Fruit fly (Drosophila melanogaster) whole organism, embryonic: ENCODE data around the gene Fum1.
A peak's percentile ranks its signal among the peaks of the same experiment; 100 is the strongest.

ENCODE experiments used
- Atf6 ChIP-seq: fragments of 200-800 bp; sonication (Bioruptor generic); IDR thresholded peaks from 2 replicates; pipeline ENCODE4 v1.3.6; 2022; ENCODE audit warnings: missing biosample characterization, missing genetic modification characterization
- C15 ChIP-seq: fragments of 200-800 bp; sonication (Bioruptor generic); IDR thresholded peaks from 3 replicates; pipeline ENCODE4 v1.3.6; 2022; ENCODE audit warnings: missing biosample characterization, missing genetic modification characterization
- CG10462 ChIP-seq: fragments of 200-800 bp; sonication (Bioruptor generic); optimal IDR thresholded peaks from 2 replicates; lab custom pipeline; 2016; ENCODE audit warnings: missing biosample characterization, missing genetic modification characterization
- CG10543 ChIP-seq: fragments of 200-800 bp; sonication (Bioruptor generic); optimal IDR thresholded peaks from 3 replicates; lab custom pipeline; 2017; ENCODE audit warnings: missing biosample characterization, mild to moderate bottlenecking, missing genetic modification characterization, moderate library complexity
- CG11093 ChIP-seq: fragments of 200-800 bp; sonication (Bioruptor generic); IDR thresholded peaks from 3 replicates; pipeline ENCODE4 v1.3.6; 2022; ENCODE audit warnings: missing biosample characterization, missing genetic modification characterization
- CG11696 ChIP-seq: fragments of 200-800 bp; sonication (Bioruptor generic); IDR thresholded peaks from 2 replicates; pipeline ENCODE4 v1.3.6; 2022; ENCODE audit warnings: missing biosample characterization, missing genetic modification characterization
- CG12236 ChIP-seq: fragments of 200-800 bp; sonication (Bioruptor generic); optimal IDR thresholded peaks from 2 replicates; lab custom pipeline; 2016; ENCODE audit warnings: missing biosample characterization, missing genetic modification characterization
- CG12299 ChIP-seq: fragments of 200-800 bp; sonication (Bioruptor generic); optimal IDR thresholded peaks from 2 replicates; lab custom pipeline; 2018; ENCODE audit warnings: missing biosample characterization, mild to moderate bottlenecking, missing genetic modification characterization
- CG1233 ChIP-seq: fragments of 200-800 bp; sonication (Bioruptor generic); optimal IDR thresholded peaks from 4 replicates; lab custom pipeline; 2018; ENCODE audit warnings: missing biosample characterization, mild to moderate bottlenecking, missing genetic modification characterization
- CG13894 ChIP-seq: fragments of 200-800 bp; sonication (Bioruptor generic); optimal IDR thresholded peaks from 3 replicates; lab custom pipeline; 2018; ENCODE audit warnings: missing biosample characterization, mild to moderate bottlenecking, missing genetic modification characterization, moderate library complexity
- CG14050 ChIP-seq: fragments of 200-800 bp; sonication (Bioruptor generic); IDR thresholded peaks from 3 replicates; pipeline ENCODE4 v1.3.6; 2022; ENCODE audit warnings: missing biosample characterization, missing genetic modification characterization
- CG14441 ChIP-seq: fragments of 200-800 bp; sonication (Bioruptor generic); IDR thresholded peaks from 2 replicates; pipeline ENCODE4 v1.3.6; 2022; ENCODE audit warnings: missing biosample characterization, missing genetic modification characterization
- CG16815 ChIP-seq: fragments of 200-800 bp; sonication (Bioruptor generic); optimal IDR thresholded peaks from 3 replicates; lab custom pipeline; 2017; ENCODE audit warnings: missing biosample characterization, mild to moderate bottlenecking, missing genetic modification characterization
- CG17328 ChIP-seq: fragments of 200-800 bp; sonication (Bioruptor generic); IDR thresholded peaks from 2 replicates; pipeline ENCODE4 v1.3.6; 2022; ENCODE audit warnings: missing biosample characterization, missing genetic modification characterization
- CG17802 ChIP-seq: fragments of 200-800 bp; sonication (Bioruptor generic); optimal IDR thresholded peaks from 2 replicates; lab custom pipeline; 2018; ENCODE audit warnings: missing biosample characterization, mild to moderate bottlenecking, missing genetic modification characterization, moderate library complexity
- CG2116 ChIP-seq: fragments of 200-800 bp; sonication (Bioruptor generic); optimal IDR thresholded peaks from 3 replicates; lab custom pipeline; 2018; ENCODE audit warnings: missing biosample characterization, mild to moderate bottlenecking, missing genetic modification characterization
- CG31365 ChIP-seq: fragments of 200-800 bp; sonication (Bioruptor generic); optimal IDR thresholded peaks from 2 replicates; lab custom pipeline; 2018; ENCODE audit warnings: missing biosample characterization, mild to moderate bottlenecking, missing genetic modification characterization
- CG8290 ChIP-seq, 3 experiments: fragments of 200-800 bp; sonication (Bioruptor generic); optimal IDR thresholded peaks; 2 replicates each; lab custom pipeline; 2016 to 2019; ENCODE audit warnings: missing biosample characterization in 3 of 3, missing genetic modification characterization in 3 of 3, mild to moderate bottlenecking in 2 of 3, moderate library complexity in 1 of 3
- CG8765 ChIP-seq: fragments of 200-800 bp; sonication (Bioruptor generic); IDR thresholded peaks from 2 replicates; pipeline ENCODE4 v1.3.6; 2022; ENCODE audit warnings: missing biosample characterization, missing genetic modification characterization
- CG9215 ChIP-seq: fragments of 200-800 bp; sonication (Bioruptor generic); IDR thresholded peaks from 2 replicates; pipeline ENCODE4 v1.3.6; 2022; ENCODE audit warnings: missing biosample characterization, missing genetic modification characterization
- CG9876 ChIP-seq: fragments of 200-800 bp; sonication (Bioruptor generic); optimal IDR thresholded peaks from 2 replicates; lab custom pipeline; 2016; ENCODE audit warnings: missing biosample characterization, missing genetic modification characterization
- D19A ChIP-seq: fragments of 200-800 bp; optimal IDR thresholded peaks from 3 replicates; lab custom pipeline; 2019; ENCODE audit warnings: missing biosample characterization, mild to moderate bottlenecking, missing genetic modification characterization, moderate library complexity
- Dfd ChIP-seq, 2 experiments: fragments of >200 bp; optimal IDR thresholded peaks; 2 replicates each; lab custom pipeline; 2017; ENCODE audit warnings: missing biosample characterization in 2 of 2, missing genetic modification characterization in 2 of 2
- Dip2 ChIP-seq: fragments of 200-800 bp; sonication (Bioruptor generic); IDR thresholded peaks from 2 replicates; pipeline ENCODE4 v1.3.6; 2022; ENCODE audit warnings: missing biosample characterization, missing genetic modification characterization
- Doc2 ChIP-seq: fragments of 200-800 bp; sonication (Bioruptor generic); IDR thresholded peaks from 2 replicates; pipeline ENCODE4 v1.3.6; 2022; ENCODE audit warnings: missing biosample characterization, missing genetic modification characterization
- Dp ChIP-seq: fragments of 200-800 bp; sonication (Bioruptor generic); optimal IDR thresholded peaks from 2 replicates; lab custom pipeline; 2018; ENCODE audit warnings: missing biosample characterization, mild to moderate bottlenecking, missing genetic modification characterization, moderate library complexity
- HmgZ ChIP-seq: fragments of 200-800 bp; sonication (Bioruptor generic); optimal IDR thresholded peaks from 2 replicates; lab custom pipeline; 2018; ENCODE audit warnings: missing biosample characterization, mild to moderate bottlenecking, missing genetic modification characterization
- Hmx ChIP-seq: fragments of 200-800 bp; sonication (Bioruptor generic); optimal IDR thresholded peaks from 2 replicates; lab custom pipeline; 2016; ENCODE audit warnings: missing biosample characterization, missing genetic modification characterization
- Jarid2 ChIP-seq: fragments of 200-800 bp; sonication (Bioruptor generic); optimal IDR thresholded peaks from 3 replicates; lab custom pipeline; 2017; ENCODE audit warnings: mild to moderate bottlenecking, missing biosample characterization, missing genetic modification reagents, missing genetic modification characterization
- MESR4 ChIP-seq: fragments of 200-800 bp; sonication (Bioruptor generic); optimal IDR thresholded peaks from 2 replicates; lab custom pipeline; 2018; ENCODE audit warnings: missing biosample characterization, mild to moderate bottlenecking, missing genetic modification characterization, moderate library complexity
- Rx ChIP-seq: fragments of 200-800 bp; sonication (Bioruptor generic); IDR thresholded peaks from 2 replicates; pipeline ENCODE4 v1.3.6; 2022; ENCODE audit warnings: missing biosample characterization, missing genetic modification characterization
- TFAM ChIP-seq: fragments of 200-800 bp; sonication (Bioruptor generic); optimal IDR thresholded peaks from 2 replicates; lab custom pipeline; 2017; ENCODE audit warnings: missing biosample characterization, missing genetic modification characterization, inconsistent platforms
- aop ChIP-seq: fragments of 200-800 bp; sonication (Bioruptor generic); IDR thresholded peaks from 2 replicates; pipeline ENCODE4 v1.3.6; 2022; ENCODE audit warnings: missing biosample characterization, missing genetic modification characterization
- ash1 ChIP-seq: fragments of 200-800 bp; sonication (Bioruptor generic); optimal IDR thresholded peaks from 2 replicates; lab custom pipeline; 2018; ENCODE audit warnings: missing biosample characterization, mild to moderate bottlenecking, missing genetic modification characterization
- az2 ChIP-seq: fragments of 200-800 bp; sonication (Bioruptor generic); optimal IDR thresholded peaks from 3 replicates; lab custom pipeline; 2016; ENCODE audit warnings: missing biosample characterization, missing genetic modification characterization
- btn ChIP-seq: fragments of 200-800 bp; sonication (Bioruptor generic); optimal IDR thresholded peaks from 2 replicates; lab custom pipeline; 2016; ENCODE audit warnings: missing biosample characterization, missing genetic modification characterization
- chif ChIP-seq, 2 experiments: fragments of 200-800 bp; sonication (Bioruptor generic); optimal IDR thresholded peaks; 3 replicates each; lab custom pipeline; 2016; ENCODE audit warnings: missing biosample characterization in 2 of 2, missing genetic modification characterization in 2 of 2
- dati ChIP-seq: fragments of 200-800 bp; sonication (Bioruptor generic); IDR thresholded peaks from 2 replicates; pipeline ENCODE4 v1.3.6; 2022; ENCODE audit warnings: missing biosample characterization, missing genetic modification characterization
- ems ChIP-seq: fragments of 200-800 bp; sonication (Bioruptor generic); optimal IDR thresholded peaks from 3 replicates; lab custom pipeline; 2016; ENCODE audit warnings: missing biosample characterization, missing genetic modification characterization
- fu2 ChIP-seq: fragments of 200-800 bp; sonication (Bioruptor generic); optimal IDR thresholded peaks from 2 replicates; lab custom pipeline; 2016; ENCODE audit warnings: missing biosample characterization, missing genetic modification characterization
- gem ChIP-seq: fragments of 200-800 bp; sonication (Bioruptor generic); optimal IDR thresholded peaks from 2 replicates; lab custom pipeline; 2019; ENCODE audit warnings: missing biosample characterization, mild to moderate bottlenecking, missing genetic modification characterization, moderate library complexity
- jing ChIP-seq: fragments of 200-800 bp; sonication (Bioruptor generic); optimal IDR thresholded peaks from 2 replicates; lab custom pipeline; 2018; ENCODE audit warnings: missing biosample characterization, mild to moderate bottlenecking, missing genetic modification characterization
- nau ChIP-seq: fragments of 200-800 bp; sonication (Bioruptor generic); optimal IDR thresholded peaks from 3 replicates; lab custom pipeline; 2017; ENCODE audit warnings: missing biosample characterization, mild to moderate bottlenecking, missing genetic modification characterization, missing genetic modification reagents
- pita ChIP-seq: fragments of 200-800 bp; sonication (Bioruptor generic); optimal IDR thresholded peaks from 2 replicates; lab custom pipeline; 2017; ENCODE audit warnings: missing biosample characterization, mild to moderate bottlenecking, missing genetic modification characterization
- pnt ChIP-seq: fragments of 200-800 bp; sonication (Bioruptor generic); optimal IDR thresholded peaks from 3 replicates; lab custom pipeline; 2016; ENCODE audit warnings: missing biosample characterization, missing genetic modification characterization
- shn ChIP-seq: fragments of 200-800 bp; sonication (Bioruptor generic); optimal IDR thresholded peaks from 3 replicates; lab custom pipeline; 2016; ENCODE audit warnings: missing biosample characterization, missing genetic modification characterization
- sqz ChIP-seq: fragments of 200-800 bp; sonication (Bioruptor generic); optimal IDR thresholded peaks from 3 replicates; lab custom pipeline; 2018; ENCODE audit warnings: missing biosample characterization, mild to moderate bottlenecking, missing genetic modification characterization

The Fum1 gene

dm6 chrX:6642593-6643257, 35.5 kb upstream of the Fum1 start (continued):
- no peak for TF ChIP-seq CG31365
- TF ChIP-seq CG12299 (tag; lab: Kevin White, UChicago) = no peak
- TF ChIP-seq Hmx (GFP tag; lab: Kevin White, UChicago) = no peak
- no peak for TF ChIP-seq shn
- no peak for TF ChIP-seq fu2 (GFP tag; lab: Kevin White, UChicago)
- TF ChIP-seq CG14441 = no peak
- TF ChIP-seq HmgZ (tag; lab: Kevin White, UChicago) = no peak
- no peak for TF ChIP-seq aop
- TF ChIP-seq Dp (GFP tag; lab: Kevin White, UChicago) = no peak
- no peak for TF ChIP-seq pnt
- TF ChIP-seq dati = no peak
- peak; percentile 1 for TF ChIP-seq btn
- TF ChIP-seq MESR4 (GFP tag; lab: Kevin White, UChicago) = no peak
- no peak for TF ChIP-seq CG9876
- TF ChIP-seq C15 (GFP tag; lab: Robert Waterston, UW) = no peak
- peak; percentile 35 for TF ChIP-seq CG1233 (GFP tag; lab: Kevin White, UChicago)
- no peak for TF ChIP-seq CG8290 (GFP tag; optimal IDR thresholded peaks at IDR 0.05; lab: Kevin White, UChicago)
- TF ChIP-seq CG8290 (tag; optimal IDR thresholded peaks at IDR 0.05; lab: Kevin White, UChicago) = no peak
- TF ChIP-seq CG11696 = peak; percentile 86
- TF ChIP-seq ems (GFP tag; lab: Kevin White, UChicago) = no peak
- TF ChIP-seq ash1 = no peak
- TF ChIP-seq nau = peak; percentile 21
- TF ChIP-seq CG9215 (GFP tag; lab: Robert Waterston, UW) = no peak
- peak; percentile 63 for TF ChIP-seq gem (tag; lab: Kevin White, UChicago)
- no peak for TF ChIP-seq CG17802 (tag; lab: Kevin White, UChicago)
- peak; percentile 5 for TF ChIP-seq CG12236 (GFP tag; lab: Kevin White, UChicago)
- TF ChIP-seq sqz = no peak
- TF ChIP-seq CG17328 = peak; percentile 49; the same call in 1 of the 2 replicates
- no peak for TF ChIP-seq az2 (GFP tag; lab: Kevin White, UChicago)
- no peak for TF ChIP-seq CG13894 (tag; lab: Kevin White, UChicago)
- TF ChIP-seq CG14050 (GFP tag; lab: Robert Waterston, UW) = no peak
- TF ChIP-seq chif (GFP tag; optimal IDR thresholded peaks at IDR 0.05; lab: Kevin White, UChicago) = peak; percentile 21 to 25
- no peak for TF ChIP-seq D19A (tag; lab: Kevin White, UChicago)
- TF ChIP-seq pita (GFP tag; lab: Kevin White, UChicago) = no peak
- no peak for TF ChIP-seq Jarid2 (GFP tag; lab: Kevin White, UChicago)
- no peak for TF ChIP-seq CG16815 (GFP tag; lab: Kevin White, UChicago)
- TF ChIP-seq jing = no peak
- no peak for TF ChIP-seq TFAM
- TF ChIP-seq CG2116 (GFP tag; lab: Kevin White, UChicago) = no peak
- TF ChIP-seq Rx (GFP tag; lab: Robert Waterston, UW) = no peak
- no peak for TF ChIP-seq Dfd (GFP tag; optimal IDR thresholded peaks at IDR 0.05; lab: Kevin White, UChicago)
- no peak for TF ChIP-seq Atf6 (GFP tag; lab: Robert Waterston, UW)
- no peak for TF ChIP-seq CG8765 (GFP tag; lab: Robert Waterston, UW)
- TF ChIP-seq Doc2 = no peak
- 0 out of 3 replicates have a peak, but pooled peaks have one; percentile 32 for TF ChIP-seq CG11093 (GFP tag; lab: Robert Waterston, UW)
- no peak for TF ChIP-seq CG10462
- no peak for TF ChIP-seq Dip2 (GFP tag; lab: Robert Waterston, UW)
- TF ChIP-seq CG10543 (GFP tag; lab: Kevin White, UChicago) = no peak
